Fruit fly (Drosophila melanogaster): Measurements from ENCODE around the gene CG3436.

CG3436 gene

dm6 chr2L:128296-128715 lies 27.5 kb upstream of the CG3436 start (continued):
- no peak for TF ChIP-seq ind (GFP tag; optimal IDR thresholded peaks at IDR 0.05)
- no peak for TF ChIP-seq Scr (GFP tag; IDR thresholded peaks at IDR 0.05; ENCODE audit: partially characterized antibody)
- TF ChIP-seq odd (GFP tag; optimal IDR thresholded peaks at IDR 0.05): peak; percentile 12
- TF ChIP-seq Dll (GFP tag; IDR thresholded peaks at IDR 0.05; ENCODE audit: partially characterized antibody): no peak
- no peak for TF ChIP-seq caup (GFP tag; optimal IDR thresholded peaks at IDR 0.05; ENCODE audit: severe bottlenecking)
- TF ChIP-seq CG11504 (tag; optimal IDR thresholded peaks at IDR 0.05): no peak
- TF ChIP-seq Fer2 (tag; optimal IDR thresholded peaks at IDR 0.05): no peak
- TF ChIP-seq CG10431 (GFP tag; optimal IDR thresholded peaks at IDR 0.05): no peak
- no peak for TF ChIP-seq schlank (tag; optimal IDR thresholded peaks at IDR 0.05)
- no peak for TF ChIP-seq Tbp (GFP tag; optimal IDR thresholded peaks at IDR 0.05)
- TF ChIP-seq Side (GFP tag; optimal IDR thresholded peaks at IDR 0.05): no peak
- no peak for TF ChIP-seq danr (GFP tag; IDR thresholded peaks at IDR 0.05)
- TF ChIP-seq CG18599 (GFP tag; optimal IDR thresholded peaks at IDR 0.05): no peak
- no peak for TF ChIP-seq da (GFP tag; optimal IDR thresholded peaks at IDR 0.05)
- no peak for TF ChIP-seq CG10543 (GFP tag; optimal IDR thresholded peaks at IDR 0.05)
- TF ChIP-seq yki (optimal IDR thresholded peaks at IDR 0.05): no peak
- no peak for TF ChIP-seq crol (GFP tag; IDR thresholded peaks at IDR 0.05)
- TF ChIP-seq gsb-n (tag; optimal IDR thresholded peaks at IDR 0.05): no peak
- no peak for TF ChIP-seq CrebB (tag; optimal IDR thresholded peaks at IDR 0.05)
- TF ChIP-seq gro (GFP tag; optimal IDR thresholded peaks at IDR 0.05): no peak
- TF ChIP-seq klu (GFP tag; IDR thresholded peaks at IDR 0.05): no peak
- TF ChIP-seq bowl (GFP tag; IDR thresholded peaks at IDR 0.05): no peak
- TF ChIP-seq CG2889 (GFP tag; IDR thresholded peaks at IDR 0.05): no peak
- TF ChIP-seq HLH54F (GFP tag; optimal IDR thresholded peaks at IDR 0.05): no peak
- no peak for TF ChIP-seq CG31365 (tag; optimal IDR thresholded peaks at IDR 0.05)
- TF ChIP-seq CG16813 (GFP tag; IDR thresholded peaks at IDR 0.05; ENCODE audit: partially characterized antibody): no peak
- 0 out of 3 replicates have a peak, but pooled peaks have one; percentile 54 for TF ChIP-seq CG2199 (GFP tag; IDR thresholded peaks at IDR 0.05)
- no peak for TF ChIP-seq zfh1 (GFP tag; IDR thresholded peaks at IDR 0.05)
- no peak for TF ChIP-seq gcm (GFP tag; optimal IDR thresholded peaks at IDR 0.05)
- no peak for TF ChIP-seq fu2 (GFP tag; optimal IDR thresholded peaks at IDR 0.05)
- TF ChIP-seq Stat92E (GFP tag; optimal IDR thresholded peaks at IDR 0.05): no peak
- TF ChIP-seq CG15073 (GFP tag; optimal IDR thresholded peaks at IDR 0.05): no peak
- peak; percentile 86 for TF ChIP-seq sens (GFP tag)
- no peak for TF ChIP-seq CG10366 (GFP tag; IDR thresholded peaks at IDR 0.05)
- TF ChIP-seq vvl (GFP tag; IDR thresholded peaks at IDR 0.05): no peak
- TF ChIP-seq CG17359 (tag; optimal IDR thresholded peaks at IDR 0.05): no peak
- no peak for TF ChIP-seq vfl (GFP tag; optimal IDR thresholded peaks at IDR 0.05)
- TF ChIP-seq exex (tag; optimal IDR thresholded peaks at IDR 0.05): peak; percentile 9
- no peak for TF ChIP-seq C15 (GFP tag; IDR thresholded peaks at IDR 0.05)
- 0 out of 2 replicates have a peak, but pooled peaks have one; percentile 20 for TF ChIP-seq CG14014 (GFP tag; IDR thresholded peaks at IDR 0.05)
- TF ChIP-seq CG12769 (tag; optimal IDR thresholded peaks at IDR 0.05): peak; percentile 20
- TF ChIP-seq CG8388 (GFP tag; optimal IDR thresholded peaks at IDR 0.05): no peak
- TF ChIP-seq tx (GFP tag; optimal IDR thresholded peaks at IDR 0.05): no peak
- no peak for TF ChIP-seq CG1602 (GFP tag; optimal IDR thresholded peaks at IDR 0.05)
- TF ChIP-seq p53 (GFP tag; optimal IDR thresholded peaks at IDR 0.05): no peak
- TF ChIP-seq HmgZ (tag; optimal IDR thresholded peaks at IDR 0.05): no peak
- peak; percentile 3 for TF ChIP-seq CG33213 (GFP tag; optimal IDR thresholded peaks at IDR 0.05)
- no peak for TF ChIP-seq CG9609 (GFP tag; optimal IDR thresholded peaks at IDR 0.05)
- no peak for TF ChIP-seq usp (GFP tag; optimal IDR thresholded peaks at IDR 0.05)
- TF ChIP-seq CG31224 (GFP tag; IDR thresholded peaks at IDR 0.05): no peak
- TF ChIP-seq CG3995 (GFP tag; optimal IDR thresholded peaks at IDR 0.05): no peak
- no peak for TF ChIP-seq CG13287 (GFP tag; IDR thresholded peaks at IDR 0.05; ENCODE audit: partially characterized antibody)

All from whole organism, embryonic.